Worm (Caenorhabditis elegans) whole organism, L1 larva: Measurements from ENCODE around the gene W06A11.1.

Source experiments
- ceh-82 ChIP-seq, 3 experiments: fragments of 150-350 bp in 1 of 3; sonication (generic microtip) in 2 of 3; optimal IDR thresholded peaks; 2 replicates each; lab custom pipeline; 2014 to 2017; ENCODE audit warnings: missing biosample characterization in 3 of 3, missing genetic modification characterization in 3 of 3
- fkh-10 ChIP-seq: sonication (generic microtip); optimal IDR thresholded peaks from 2 replicates; lab custom pipeline; 2017; ENCODE audit warnings: missing biosample characterization, missing genetic modification reagents, missing genetic modification characterization
- fos-1 ChIP-seq: fragments of 150-350 bp; optimal IDR thresholded peaks from 2 replicates; lab custom pipeline; 2014; ENCODE audit warnings: missing biosample characterization, missing genetic modification characterization
- nhr-20 ChIP-seq: sonication (generic microtip); optimal IDR thresholded peaks from 2 replicates; lab custom pipeline; 2016; ENCODE audit warnings: mild to moderate bottlenecking, missing genetic modification characterization, missing compliant biosample characterization
- nhr-237 ChIP-seq: fragments of 150-350 bp; optimal IDR thresholded peaks from 2 replicates; lab custom pipeline; 2014; ENCODE audit warnings: missing biosample characterization, missing genetic modification characterization
- nhr-84 ChIP-seq: sonication (generic microtip); optimal IDR thresholded peaks from 2 replicates; lab custom pipeline; 2017; ENCODE audit warnings: missing biosample characterization, missing genetic modification characterization
- snpc-4 ChIP-seq: fragments of 150-350 bp; optimal IDR thresholded peaks from 2 replicates; lab custom pipeline; 2014; ENCODE audit warnings: missing biosample characterization, missing genetic modification characterization

- TF ChIP-seq ceh-82 (tag; optimal IDR thresholded peaks at IDR 0.05; lab: Kevin White, UChicago) (no peak), fkh-10 (GFP tag; lab: Kevin White, UChicago) (no peak), fos-1 (tag; lab: Kevin White, UChicago) (no peak), nhr-237 (tag; lab: Kevin White, UChicago) (no peak), nhr-84 (tag; lab: Kevin White, UChicago) (no peak), snpc-4 (tag; lab: Kevin White, UChicago) (no peak), nhr-20 (tag; lab: Kevin White, UChicago) (no peak)
These were observed 48.7 kb upstream of the W06A11.1 start, which contains the start of gene K07D4.6 for ce11 chrII:4018617-4019016.
